Fruit fly (Drosophila melanogaster): ENCODE results near the gene CG16820.
A peak's percentile ranks its signal among the peaks of the same experiment; 100 is the strongest.

CG16820 gene

DNA sequence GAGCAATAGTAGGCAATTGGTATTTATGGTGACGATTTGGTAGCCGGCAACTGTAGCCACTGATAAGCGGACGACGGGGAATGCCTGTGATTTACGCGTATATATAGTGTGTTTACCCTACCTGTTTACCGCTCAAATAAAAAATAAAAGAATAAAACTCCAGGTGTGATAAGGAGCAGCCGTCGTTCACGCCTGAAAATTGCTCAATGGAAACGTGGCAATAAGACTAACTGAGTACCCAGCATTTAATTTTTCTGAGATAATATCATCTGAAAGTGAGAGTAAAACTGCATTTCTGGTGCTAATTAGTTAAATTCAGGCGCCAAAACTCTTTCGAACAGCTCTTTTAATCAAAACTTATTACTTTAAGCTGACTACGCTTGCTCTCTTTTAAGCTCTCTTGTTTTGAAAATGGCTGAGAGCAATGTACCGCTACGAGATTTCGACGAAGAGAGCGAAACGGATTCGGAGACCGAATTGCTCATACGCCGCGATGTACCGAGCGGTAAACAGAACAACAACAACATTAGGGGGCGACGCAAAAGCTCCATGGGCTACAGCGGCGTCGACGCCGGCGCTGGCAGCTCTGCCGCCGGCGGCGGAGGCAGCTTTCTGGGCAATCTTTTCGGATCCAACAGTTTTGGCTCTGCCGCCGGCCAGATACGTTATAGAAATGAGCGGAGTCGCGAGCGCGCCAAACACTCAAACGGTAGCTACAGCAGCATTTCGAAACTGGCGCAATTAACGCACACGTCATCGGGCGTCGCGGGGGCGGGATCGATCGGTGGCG lies 44.4 kb downstream of the CG16820 start (continued):
- TF ChIP-seq dpn (GFP tag; optimal IDR thresholded peaks at IDR 0.05) (peak in 1 of 2 experiments; percentile 45), onecut (GFP tag; IDR thresholded peaks at IDR 0.05) (peak; percentile 79), CG12219 (GFP tag; optimal IDR thresholded peaks at IDR 0.05) (peak; percentile 77), exex (tag; optimal IDR thresholded peaks at IDR 0.05) (peak; percentile 89), CG8290 (GFP tag; optimal IDR thresholded peaks at IDR 0.05) (no peak), CG8290 (tag; optimal IDR thresholded peaks at IDR 0.05) (peak in 1 of 2 experiments; percentile 96), corto (GFP tag; optimal IDR thresholded peaks at IDR 0.05) (no peak), Dbx (GFP tag; IDR thresholded peaks at IDR 0.05) (peak; percentile 66), crol (GFP tag; IDR thresholded peaks at IDR 0.05) (peak; percentile 84), Blimp-1 (GFP tag; optimal IDR thresholded peaks at IDR 0.05) (peak; percentile 93), CG17328 (GFP tag; IDR thresholded peaks at IDR 0.05) (peak; percentile 57), sd (tag; optimal IDR thresholded peaks at IDR 0.05) (peak; percentile 97), eve (GFP tag; optimal IDR thresholded peaks at IDR 0.05) (no peak), CG4328 (GFP tag; optimal IDR thresholded peaks at IDR 0.05) (peak; percentile 73), pb (GFP tag; optimal IDR thresholded peaks at IDR 0.05) (peak; percentile 49), CG4854 (GFP tag; optimal IDR thresholded peaks at IDR 0.05) (peak; percentile 30), Bdp1 (GFP tag; optimal IDR thresholded peaks at IDR 0.05) (peak; percentile 57), fru (optimal IDR thresholded peaks at IDR 0.05) (no peak), HHEX (GFP tag; optimal IDR thresholded peaks at IDR 0.05) (peak; percentile 88), CG4282 (GFP tag; optimal IDR thresholded peaks at IDR 0.05) (no peak), Hmr (GFP tag; optimal IDR thresholded peaks at IDR 0.05) (peak; percentile 91), cato (GFP tag; optimal IDR thresholded peaks at IDR 0.05; ENCODE audit: borderline replicate concordance) (no peak), Mad (GFP tag; optimal IDR thresholded peaks at IDR 0.05) (peak; percentile 42), Mrtf (GFP tag; IDR thresholded peaks at IDR 0.05) (no peak), wor (GFP tag; IDR thresholded peaks at IDR 0.05) (no peak), CG12744 (GFP tag; optimal IDR thresholded peaks at IDR 0.05) (peak; percentile 67), Neu2 (GFP tag; optimal IDR thresholded peaks at IDR 0.05; ENCODE audit: borderline replicate concordance) (no peak), Gsc (GFP tag; IDR thresholded peaks at IDR 0.05) (no peak), slp2 (GFP tag; optimal IDR thresholded peaks at IDR 0.05) (peak; percentile 52), Opbp (GFP tag; IDR thresholded peaks at IDR 0.05; ENCODE audit: partially characterized antibody) (peak; percentile 36; the same call in 1 of the 3 replicates), CG1603 (tag; optimal IDR thresholded peaks at IDR 0.05) (peak; percentile 84), CG2202 (tag; optimal IDR thresholded peaks at IDR 0.05) (peak; percentile 70), fd96Cb (tag; optimal IDR thresholded peaks at IDR 0.05) (peak; percentile 29), dan (GFP tag; IDR thresholded peaks at IDR 0.05) (no peak), Atf-2 (GFP tag; optimal IDR thresholded peaks at IDR 0.05) (peak; percentile 12), dimm (GFP tag; IDR thresholded peaks at IDR 0.05) (no peak), Hr39 (optimal IDR thresholded peaks at IDR 0.05) (no peak), CG33557 (GFP tag; optimal IDR thresholded peaks at IDR 0.05) (peak; percentile 39), org-1 (GFP tag; optimal IDR thresholded peaks at IDR 0.05) (peak; percentile 72), ind (GFP tag; optimal IDR thresholded peaks at IDR 0.05) (no peak), CG1529 (GFP tag; optimal IDR thresholded peaks at IDR 0.05) (peak; percentile 84), CG10959 (GFP tag; IDR thresholded peaks at IDR 0.05) (no peak; the same call in 1 of the 2 replicates), Ravus (GFP tag; IDR thresholded peaks at IDR 0.05) (no peak; the same call in 1 of the 2 replicates), peb (GFP tag; IDR thresholded peaks at IDR 0.05) (no peak), CG13775 (GFP tag; optimal IDR thresholded peaks at IDR 0.05) (peak; percentile 26), B-H2 (GFP tag; optimal IDR thresholded peaks at IDR 0.05) (peak; percentile 84), CG10274 (GFP tag; optimal IDR thresholded peaks at IDR 0.05) (peak; percentile 64), Hr51 (GFP tag; optimal IDR thresholded peaks at IDR 0.05) (peak; percentile 31 to 79), MBD-R2 (GFP tag; IDR thresholded peaks at IDR 0.05) (peak; percentile 13; the same call in 1 of the 2 replicates), sob (GFP tag; IDR thresholded peaks at IDR 0.05) (peak; percentile 36)

Measured in whole organism, embryonic.